Worm (Caenorhabditis elegans): Measurements from ENCODE around the gene str-81.

- TF ChIP-seq snpc-4 (tag; optimal IDR thresholded peaks at IDR 0.05) (no peak), aly-2 (tag; optimal IDR thresholded peaks at IDR 0.05) (no peak), ceh-82 (tag; optimal IDR thresholded peaks at IDR 0.05) (no peak), lsy-2 (tag; optimal IDR thresholded peaks at IDR 0.05) (no peak), dmd-4 (tag; optimal IDR thresholded peaks at IDR 0.05) (no peak), nhr-237 (tag; optimal IDR thresholded peaks at IDR 0.05) (no peak), ama-1 (optimal IDR thresholded peaks at IDR 0.05) (no peak), egl-27 (tag; optimal IDR thresholded peaks at IDR 0.05) (no peak)
Measured at ce11 chrV:19296723-19297122, 45.8 kb upstream of the str-81 start, which contains the start of gene F55C9.6.
